Worm (Caenorhabditis elegans) whole organism, L1 larva: ENCODE data around the gene inx-3.

ENCODE experiments used
- C34B4.2 ChIP-seq: sonication (generic microtip); optimal IDR thresholded peaks from 2 replicates; lab custom pipeline; 2017; ENCODE audit warnings: mild to moderate bottlenecking, missing genetic modification characterization, missing compliant biosample characterization
- F16B12.6 ChIP-seq: fragments of 150-350 bp; optimal IDR thresholded peaks from 2 replicates; lab custom pipeline; 2014; ENCODE audit warnings: missing biosample characterization, missing genetic modification characterization
- Y116A8C.19 ChIP-seq: sonication (generic microtip); optimal IDR thresholded peaks from 2 replicates; lab custom pipeline; 2016; ENCODE audit warnings: missing compliant biosample characterization, missing genetic modification characterization, borderline replicate concordance
- ama-1 ChIP-seq: fragments of 150-350 bp; optimal IDR thresholded peaks from 2 replicates; lab custom pipeline; 2014
- blmp-1 ChIP-seq: fragments of 150-350 bp; optimal IDR thresholded peaks from 2 replicates; lab custom pipeline; 2014; ENCODE audit warnings: missing biosample characterization, missing genetic modification characterization
- ceh-88 ChIP-seq: fragments of 200-800 bp; sonication (Bioruptor generic); IDR thresholded peaks from 2 replicates; pipeline ENCODE4 v1.3.6; 2022; ENCODE audit warnings: missing genetic modification characterization, missing compliant biosample characterization
- ceh-90 ChIP-seq: sonication (generic microtip); optimal IDR thresholded peaks from 2 replicates; lab custom pipeline; 2016; ENCODE audit warnings: missing genetic modification characterization, missing compliant biosample characterization
- egl-27 ChIP-seq, 2 experiments: fragments of 150-350 bp in 1 of 2; sonication (generic microtip); optimal IDR thresholded peaks; 3 replicates each; lab custom pipeline; 2017 to 2018; ENCODE audit warnings: missing biosample characterization in 2 of 2, missing genetic modification characterization in 2 of 2, missing genetic modification reagents in 2 of 2
- elt-2 ChIP-seq: sonication (generic microtip); optimal IDR thresholded peaks from 2 replicates; lab custom pipeline; 2016; ENCODE audit warnings: missing genetic modification characterization, mild to moderate bottlenecking, inconsistent platforms, missing compliant biosample characterization, missing genetic modification reagents
- elt-3 ChIP-seq, 6 experiments: fragments of 150-350 bp in 1 of 6; sonication (generic microtip); optimal IDR thresholded peaks; 2 replicates each; lab custom pipeline; 2017 to 2018; ENCODE audit warnings: missing biosample characterization in 6 of 6, missing genetic modification characterization in 6 of 6, inconsistent platforms in 1 of 6
- fkh-10 ChIP-seq: sonication (generic microtip); optimal IDR thresholded peaks from 2 replicates; lab custom pipeline; 2017; ENCODE audit warnings: missing biosample characterization, missing genetic modification reagents, missing genetic modification characterization
- grh-1 ChIP-seq: fragments of 200-800 bp; sonication (Bioruptor generic); IDR thresholded peaks from 2 replicates; pipeline ENCODE4 v1.3.6; 2022; ENCODE audit warnings: missing genetic modification reagents, missing genetic modification characterization, missing compliant biosample characterization
- hlh-4 ChIP-seq: sonication (generic microtip); optimal IDR thresholded peaks from 2 replicates; lab custom pipeline; 2016; ENCODE audit warnings: mild to moderate bottlenecking, missing genetic modification characterization, missing compliant biosample characterization
- lin-13 ChIP-seq: fragments of 150-350 bp; optimal IDR thresholded peaks from 2 replicates; lab custom pipeline; 2014; ENCODE audit warnings: missing biosample characterization, missing genetic modification reagents, missing genetic modification characterization
- lin-14 ChIP-seq: fragments of 200-800 bp; sonication (Bioruptor generic); optimal IDR thresholded peaks from 2 replicates; lab custom pipeline; 2018; ENCODE audit warnings: mild to moderate bottlenecking, missing genetic modification characterization, moderate library complexity, missing compliant biosample characterization
- lin-15B ChIP-seq: fragments of 150-350 bp; sonication (generic microtip); optimal IDR thresholded peaks from 3 replicates; lab custom pipeline; 2014; ENCODE audit warnings: missing biosample characterization, missing genetic modification characterization
- lin-35 ChIP-seq, 2 experiments: fragments of 150-350 bp; optimal IDR thresholded peaks; 2 replicates each; lab custom pipeline; 2014; ENCODE audit warnings: missing biosample characterization in 2 of 2, missing genetic modification characterization in 2 of 2, missing genetic modification reagents in 2 of 2
- lsy-2 ChIP-seq, 2 experiments: fragments of 150-350 bp; optimal IDR thresholded peaks; 2 replicates each; lab custom pipeline; 2014; ENCODE audit warnings: missing biosample characterization in 2 of 2, missing genetic modification characterization in 2 of 2
- mef-2 ChIP-seq: fragments of 150-350 bp; optimal IDR thresholded peaks from 2 replicates; lab custom pipeline; 2014; ENCODE audit warnings: missing biosample characterization, missing genetic modification characterization
- mep-1 ChIP-seq: fragments of 150-350 bp; optimal IDR thresholded peaks from 2 replicates; lab custom pipeline; 2014; ENCODE audit warnings: missing biosample characterization, missing genetic modification characterization
- nhr-20 ChIP-seq: sonication (generic microtip); optimal IDR thresholded peaks from 2 replicates; lab custom pipeline; 2016; ENCODE audit warnings: mild to moderate bottlenecking, missing genetic modification characterization, missing compliant biosample characterization
- nhr-71 ChIP-seq: sonication (generic microtip); optimal IDR thresholded peaks from 2 replicates; lab custom pipeline; 2016; ENCODE audit warnings: mild to moderate bottlenecking, missing genetic modification characterization, moderate library complexity, missing compliant biosample characterization
- nhr-84 ChIP-seq: sonication (generic microtip); optimal IDR thresholded peaks from 2 replicates; lab custom pipeline; 2017; ENCODE audit warnings: missing biosample characterization, missing genetic modification characterization
- nhr-85 ChIP-seq: sonication (generic microtip); peaks from one replicate; lab custom pipeline; 2016; ENCODE audit warnings: missing genetic modification characterization, inconsistent platforms, missing compliant biosample characterization
- nhr-90 ChIP-seq: sonication (generic microtip); optimal IDR thresholded peaks from 2 replicates; lab custom pipeline; 2016; ENCODE audit warnings: mild to moderate bottlenecking, missing genetic modification characterization, missing compliant biosample characterization; ENCODE audit not compliant: poor library complexity
- skn-1 ChIP-seq: fragments of 150-350 bp; optimal IDR thresholded peaks from 2 replicates; lab custom pipeline; 2014; ENCODE audit warnings: missing biosample characterization, missing genetic modification characterization
- snpc-4 ChIP-seq: fragments of 150-350 bp; optimal IDR thresholded peaks from 2 replicates; lab custom pipeline; 2014; ENCODE audit warnings: missing biosample characterization, missing genetic modification characterization
- snu-23 ChIP-seq: sonication (generic microtip); optimal IDR thresholded peaks from 2 replicates; lab custom pipeline; 2016; ENCODE audit warnings: missing genetic modification characterization, missing compliant biosample characterization
- sox-4 ChIP-seq: sonication (generic microtip); optimal IDR thresholded peaks from 2 replicates; lab custom pipeline; 2016; ENCODE audit warnings: missing genetic modification characterization, missing compliant biosample characterization
- sup-37 ChIP-seq: fragments of 200-800 bp; sonication (Bioruptor generic); optimal IDR thresholded peaks from 2 replicates; lab custom pipeline; 2018; ENCODE audit warnings: mild to moderate bottlenecking, missing genetic modification characterization, missing compliant biosample characterization
- swsn-7 ChIP-seq: sonication (generic microtip); optimal IDR thresholded peaks from 2 replicates; lab custom pipeline; 2016; ENCODE audit warnings: missing genetic modification characterization, missing compliant biosample characterization
- tbx-2 ChIP-seq: sonication (generic microtip); optimal IDR thresholded peaks from 2 replicates; lab custom pipeline; 2016; ENCODE audit warnings: missing genetic modification characterization, missing compliant biosample characterization
- unc-130 ChIP-seq: fragments of 150-350 bp; optimal IDR thresholded peaks from 2 replicates; lab custom pipeline; 2017; ENCODE audit warnings: missing biosample characterization, missing genetic modification characterization, inconsistent platforms
- unc-86 ChIP-seq: sonication (generic microtip); optimal IDR thresholded peaks from 2 replicates; lab custom pipeline; 2016; ENCODE audit warnings: missing genetic modification characterization, missing compliant biosample characterization
- unc-98 ChIP-seq: fragments of 200-800 bp; sonication (Bioruptor generic); IDR thresholded peaks from 2 replicates; pipeline ENCODE4 v1.3.6; 2022; ENCODE audit warnings: missing genetic modification characterization, missing compliant biosample characterization
- vab-15 ChIP-seq: sonication (generic microtip); optimal IDR thresholded peaks from 2 replicates; lab custom pipeline; 2017; ENCODE audit warnings: missing genotype, mild to moderate bottlenecking, missing genetic modification characterization, missing compliant biosample characterization
- zag-1 ChIP-seq: fragments of 150-350 bp; optimal IDR thresholded peaks from 2 replicates; lab custom pipeline; 2014; ENCODE audit warnings: missing biosample characterization, missing genetic modification characterization
- zip-4 ChIP-seq: fragments of 200-800 bp; sonication (Bioruptor generic); optimal IDR thresholded peaks from 2 replicates; lab custom pipeline; 2018; ENCODE audit warnings: mild to moderate bottlenecking, missing genetic modification characterization, moderate library complexity, missing compliant biosample characterization

The inx-3 gene

ce11 chrX:6026732-6027528 lies 31.0 kb downstream of the inx-3 start:
- TF ChIP-seq blmp-1 (tag; lab: Kevin White, UChicago) (peak; percentile 94), F16B12.6 (tag; lab: Kevin White, UChicago) (no peak), zip-4 (GFP tag; lab: Kevin White, UChicago) (no peak), elt-2 (tag; lab: Kevin White, UChicago) (peak; percentile 42), sox-4 (tag; lab: Kevin White, UChicago) (no peak), zag-1 (tag; lab: Kevin White, UChicago) (no peak), swsn-7 (no peak)

ce11 chrX:6029075-6029474 lies 33.1 kb downstream of the inx-3 start:
- no peak for TF ChIP-seq ceh-90 (tag; lab: Kevin White, UChicago)
- TF ChIP-seq sup-37 (GFP tag; lab: Kevin White, UChicago): no peak
- no peak for TF ChIP-seq tbx-2
- peak; percentile 49 for TF ChIP-seq lin-14 (GFP tag; lab: Kevin White, UChicago)
- no peak for TF ChIP-seq ceh-88 (GFP tag; lab: Robert Waterston, UW)
- no peak for TF ChIP-seq lsy-2 (tag; optimal IDR thresholded peaks at IDR 0.05; lab: Kevin White, UChicago)
- no peak for TF ChIP-seq vab-15 (tag; lab: Kevin White, UChicago)
- TF ChIP-seq lin-35 (GFP tag; optimal IDR thresholded peaks at IDR 0.05; lab: Kevin White, UChicago): peak in 1 of 2 experiments; percentile 13
- no peak for TF ChIP-seq elt-2 (tag; lab: Kevin White, UChicago)
- TF ChIP-seq blmp-1 (tag; lab: Kevin White, UChicago): peak; percentile 36
- no peak for TF ChIP-seq nhr-84 (tag; lab: Kevin White, UChicago)
- peak; percentile 84 for TF ChIP-seq nhr-85 (tag; lab: Kevin White, UChicago)
- TF ChIP-seq nhr-71 (tag; lab: Kevin White, UChicago): peak; percentile 48
- TF ChIP-seq Y116A8C.19 (tag; lab: Kevin White, UChicago): no peak
- peak in 2 of 6 experiments; percentile 8 to 36 for TF ChIP-seq elt-3 (tag; optimal IDR thresholded peaks at IDR 0.05; lab: Kevin White, UChicago)
- TF ChIP-seq nhr-20 (tag; lab: Kevin White, UChicago): peak; percentile 55
- no peak for TF ChIP-seq hlh-4 (tag; lab: Kevin White, UChicago)
- TF ChIP-seq snu-23 (GFP tag; lab: Kevin White, UChicago): peak; percentile 16
- TF ChIP-seq unc-130: no peak
- TF ChIP-seq lin-13 (GFP tag; lab: Kevin White, UChicago): no peak
- TF ChIP-seq, all 84 proteins: peak for 8

DNA sequence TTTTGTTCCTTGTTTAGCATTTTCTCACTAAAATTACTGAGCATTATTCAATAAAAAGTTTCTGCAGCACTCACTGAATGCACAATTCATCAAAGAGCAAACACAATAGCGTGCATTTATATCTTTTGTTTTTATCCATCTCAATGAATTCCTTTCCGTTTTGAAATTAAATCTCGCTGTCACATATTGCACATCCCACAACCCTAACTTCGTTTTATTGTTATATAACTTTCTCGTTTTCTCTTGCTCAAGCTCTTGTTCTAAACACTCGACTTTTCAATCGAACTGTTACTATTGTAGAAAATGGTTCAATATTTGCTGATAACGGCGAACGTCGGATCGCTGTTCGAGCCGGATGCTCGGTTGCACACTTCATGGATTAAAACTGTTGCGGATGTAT lies 35.2 kb downstream of the inx-3 start, which contains the start of gene ipp-5:
TSS of gene ipp-5 (plus strand) at position 301 of the 400 bp plus-strand sequence.
- TF ChIP-seq mep-1 (tag; lab: Kevin White, UChicago): no peak
- no peak for TF ChIP-seq egl-27 (tag; optimal IDR thresholded peaks at IDR 0.05; lab: Kevin White, UChicago)
- no peak for TF ChIP-seq unc-86 (tag; lab: Kevin White, UChicago)
- TF ChIP-seq zag-1 (tag; lab: Kevin White, UChicago): no peak
- TF ChIP-seq lin-15B (tag; lab: Kevin White, UChicago): no peak
- no peak for TF ChIP-seq skn-1 (tag; lab: Kevin White, UChicago)
- TF ChIP-seq grh-1: no peak
- TF ChIP-seq elt-3 (tag; optimal IDR thresholded peaks at IDR 0.05; lab: Kevin White, UChicago): no peak
- no peak for TF ChIP-seq unc-130
- TF ChIP-seq lin-13 (GFP tag; lab: Kevin White, UChicago): no peak

DNA sequence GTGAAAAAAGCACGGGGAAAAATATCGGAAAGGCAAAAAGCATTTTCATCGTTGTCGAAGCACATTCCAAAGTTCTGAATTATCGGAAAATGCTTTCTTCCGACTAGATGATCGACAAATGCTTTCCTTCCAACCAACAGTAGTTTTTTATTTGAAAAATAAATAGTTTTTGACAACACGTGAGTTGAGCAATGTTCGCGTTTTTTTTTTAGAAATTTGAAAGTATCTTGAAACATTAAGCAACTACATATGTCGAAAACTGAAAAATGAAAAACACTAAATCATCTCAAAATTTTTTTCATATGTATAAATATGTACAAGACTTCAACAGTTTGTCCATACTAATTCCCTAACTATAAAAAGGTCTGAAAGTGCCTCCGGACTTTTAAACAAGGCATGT lies 43.6 kb downstream of the inx-3 start, which contains the start of gene hsp-25:
TSS of gene hsp-25 (minus strand) at position 101 of the 400 bp plus-strand sequence.
- TF ChIP-seq skn-1 (tag; lab: Kevin White, UChicago): no peak
- TF ChIP-seq snpc-4 (tag; lab: Kevin White, UChicago): no peak
- no peak for TF ChIP-seq ceh-90 (tag; lab: Kevin White, UChicago)
- TF ChIP-seq nhr-90: no peak
- TF ChIP-seq fkh-10 (GFP tag; lab: Kevin White, UChicago): no peak
- TF ChIP-seq C34B4.2: no peak
- no peak for TF ChIP-seq mef-2 (tag; lab: Kevin White, UChicago)
- no peak for TF ChIP-seq zag-1 (tag; lab: Kevin White, UChicago)
- no peak for TF ChIP-seq unc-98 (GFP tag; lab: Robert Waterston, UW)
- no peak for TF ChIP-seq ama-1 (lab: Kevin White, UChicago)
